Worm (Caenorhabditis elegans): ENCODE data around the gene H23N18.5.

Gene H23N18.5

ce11 chrV:4908591-4908990 is 3.6 kb downstream of the H23N18.5 start, which contains the start of gene ugt-13:
Gene ugt-13, plus strand, starts transcription at chrV:4908884.
- TF ChIP-seq nhr-23 (tag; optimal IDR thresholded peaks at IDR 0.05): no peak
- no peak for TF ChIP-seq unc-39 (tag; optimal IDR thresholded peaks at IDR 0.05)
- no peak for TF ChIP-seq ztf-4 (tag; optimal IDR thresholded peaks at IDR 0.05)
- TF ChIP-seq ztf-11 (tag; optimal IDR thresholded peaks at IDR 0.05): no peak
- no peak for TF ChIP-seq gmeb-1 (tag; optimal IDR thresholded peaks at IDR 0.05)
- TF ChIP-seq ceh-16 (tag; optimal IDR thresholded peaks at IDR 0.05): no peak
- no peak for TF ChIP-seq egl-27 (tag; optimal IDR thresholded peaks at IDR 0.05)
- TF ChIP-seq elt-1 (tag; optimal IDR thresholded peaks at IDR 0.05): no peak
- TF ChIP-seq ztf-1 (GFP tag; conservative IDR thresholded peaks at IDR 0.05): no peak
- no peak for TF ChIP-seq lin-13 (GFP tag; optimal IDR thresholded peaks at IDR 0.05)
- TF ChIP-seq zag-1 (tag; optimal IDR thresholded peaks at IDR 0.05): no peak
- no peak for TF ChIP-seq R02D3.7 (tag; optimal IDR thresholded peaks at IDR 0.05)
- no peak for TF ChIP-seq alr-1 (tag; optimal IDR thresholded peaks at IDR 0.05)
- TF ChIP-seq elt-3 (tag; optimal IDR thresholded peaks at IDR 0.05): no peak
- no peak for TF ChIP-seq Y55F3AM.14 (GFP tag; optimal IDR thresholded peaks at IDR 0.05)
- no peak for TF ChIP-seq crh-2 (tag; optimal IDR thresholded peaks at IDR 0.05)
- TF ChIP-seq fos-1 (tag; optimal IDR thresholded peaks at IDR 0.05): peak; percentile 1
- peak; percentile 91 for TF ChIP-seq nhr-25 (tag; optimal IDR thresholded peaks at IDR 0.05)
- TF ChIP-seq blmp-1 (tag; optimal IDR thresholded peaks at IDR 0.05; ENCODE audit: insufficient read depth): no peak
- no peak for TF ChIP-seq unc-62 (GFP tag; optimal IDR thresholded peaks at IDR 0.05)
- no peak for TF ChIP-seq ZK546.5 (tag; optimal IDR thresholded peaks at IDR 0.05)
- TF ChIP-seq nhr-11 (tag; optimal IDR thresholded peaks at IDR 0.05): no peak
- no peak for TF ChIP-seq nhr-237 (tag; optimal IDR thresholded peaks at IDR 0.05)
- TF ChIP-seq lin-11 (tag; optimal IDR thresholded peaks at IDR 0.05): no peak
- TF ChIP-seq aly-2 (tag; optimal IDR thresholded peaks at IDR 0.05): no peak
- no peak for TF ChIP-seq mbf-1 (tag; optimal IDR thresholded peaks at IDR 0.05)
- no peak for TF ChIP-seq nhr-10 (tag; optimal IDR thresholded peaks at IDR 0.05)
- TF ChIP-seq mab-5 (tag; optimal IDR thresholded peaks at IDR 0.05): no peak
- peak; percentile 97 for TF ChIP-seq nhr-129 (tag; optimal IDR thresholded peaks at IDR 0.05)
- no peak for TF ChIP-seq skn-1 (tag; optimal IDR thresholded peaks at IDR 0.05)
- TF ChIP-seq sma-9 (GFP tag; optimal IDR thresholded peaks at IDR 0.05): peak; percentile 81
- TF ChIP-seq sma-9 (tag; optimal IDR thresholded peaks at IDR 0.05): no peak
- no peak for TF ChIP-seq lin-39 (tag; optimal IDR thresholded peaks at IDR 0.05)
- no peak for TF ChIP-seq sem-4 (tag; optimal IDR thresholded peaks at IDR 0.05)
- no peak for TF ChIP-seq lsy-2 (tag; optimal IDR thresholded peaks at IDR 0.05)
- TF ChIP-seq ama-1 (optimal IDR thresholded peaks at IDR 0.05): no peak
- peak; percentile 82 for TF ChIP-seq sma-3 (GFP tag; optimal IDR thresholded peaks at IDR 0.05)
- no peak for TF ChIP-seq mdl-1 (tag; optimal IDR thresholded peaks at IDR 0.05)
- no peak for TF ChIP-seq nhr-12 (tag; optimal IDR thresholded peaks at IDR 0.05)
- TF ChIP-seq nhr-21 (tag; optimal IDR thresholded peaks at IDR 0.05): peak; percentile 56
- TF ChIP-seq unc-55 (GFP tag; optimal IDR thresholded peaks at IDR 0.05): no peak
- TF ChIP-seq peb-1 (tag; optimal IDR thresholded peaks at IDR 0.05): no peak
- TF ChIP-seq ceh-82 (tag; optimal IDR thresholded peaks at IDR 0.05): no peak
- no peak for TF ChIP-seq snpc-4 (tag; optimal IDR thresholded peaks at IDR 0.05)
- TF ChIP-seq nhr-77 (tag; optimal IDR thresholded peaks at IDR 0.05): no peak
- TF ChIP-seq nhr-6 (tag; optimal IDR thresholded peaks at IDR 0.05): no peak
- TF ChIP-seq F13H6.1 (tag; optimal IDR thresholded peaks at IDR 0.05): no peak
- no peak for TF ChIP-seq dmd-4 (tag; optimal IDR thresholded peaks at IDR 0.05)
- no peak for TF ChIP-seq C34F6.9 (tag; optimal IDR thresholded peaks at IDR 0.05)

- TF ChIP-seq ztf-4 (tag; optimal IDR thresholded peaks at IDR 0.05): no peak
- no peak for TF ChIP-seq sma-9 (GFP tag; optimal IDR thresholded peaks at IDR 0.05)
- no peak for TF ChIP-seq sma-9 (tag; optimal IDR thresholded peaks at IDR 0.05)
- TF ChIP-seq peb-1 (tag; optimal IDR thresholded peaks at IDR 0.05): no peak
- no peak for TF ChIP-seq R02D3.7 (tag; optimal IDR thresholded peaks at IDR 0.05)
These were observed 6.2 kb downstream of the H23N18.5 start, which contains the start of gene ugt-14 for ce11 chrV:4905953-4906352. Gene ugt-14, plus strand, starts transcription at chrV:4906253.

All from whole organism, L2 larva.